Fruit fly (Drosophila melanogaster) S2 (cell line): ENCODE measurements around the gene Agpat4.

Experiments used
- CG8478 ChIP-seq: fragments of >200 bp; optimal IDR thresholded peaks from 2 replicates; lab custom pipeline; 2018
- CTCF ChIP-seq, 2 experiments: fragments of >200 bp; optimal IDR thresholded peaks; 2 replicates each; lab custom pipeline; 2018

DNA sequence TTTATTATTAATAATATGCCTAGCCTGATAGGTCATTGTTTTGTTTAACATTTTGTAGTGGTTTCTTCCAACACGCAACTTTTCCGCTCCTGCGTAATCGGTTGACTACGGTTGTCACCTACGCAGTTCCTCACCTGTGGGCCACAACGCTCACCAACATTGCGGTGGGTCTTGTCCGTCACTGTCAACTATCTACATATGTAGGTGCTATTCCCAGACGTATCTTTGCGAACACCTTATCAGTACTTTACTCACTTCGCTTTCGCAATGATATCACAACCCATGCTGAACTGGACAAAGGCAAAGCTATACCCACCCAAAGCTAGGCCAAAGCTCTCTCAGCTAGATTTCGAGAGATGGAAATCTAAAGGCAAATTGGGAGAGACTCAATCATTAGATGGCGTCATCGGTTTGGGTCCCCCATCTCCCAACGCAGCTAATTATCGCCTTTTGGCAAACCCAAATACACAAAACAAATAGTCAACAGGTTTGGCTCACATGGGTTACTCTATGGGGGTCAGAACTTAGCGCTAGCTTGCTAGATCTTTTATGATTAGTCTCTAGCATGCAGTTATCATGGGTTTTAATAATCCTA is 25.1 kb downstream of the Agpat4 start:
- TF ChIP-seq CTCF (optimal IDR thresholded peaks at IDR 0.05; lab: Kevin White, UChicago): no peak
- no peak for TF ChIP-seq CG8478 (lab: Kevin White, UChicago)
